Worm (Caenorhabditis elegans) whole organism, L2 larva: Measurements from ENCODE around the gene cup-5.
A peak's percentile ranks its signal among the peaks of the same experiment; 100 is the strongest.

Experiments
- C34F6.9 ChIP-seq: fragments of 150-350 bp; optimal IDR thresholded peaks from 2 replicates; lab custom pipeline; 2014; ENCODE audit warnings: missing biosample characterization, missing genetic modification characterization
- F13H6.1 ChIP-seq: sonication (generic microtip); optimal IDR thresholded peaks from 2 replicates; lab custom pipeline; 2016; ENCODE audit warnings: missing genetic modification characterization, missing compliant biosample characterization
- R02D3.7 ChIP-seq: fragments of 150-350 bp; optimal IDR thresholded peaks from 2 replicates; lab custom pipeline; 2014; ENCODE audit warnings: missing biosample characterization, missing genetic modification characterization
- Y55F3AM.14 ChIP-seq: fragments of 200-800 bp; sonication (Bioruptor generic); optimal IDR thresholded peaks from 2 replicates; lab custom pipeline; 2018; ENCODE audit warnings: mild to moderate bottlenecking, missing genetic modification characterization, missing compliant biosample characterization
- alr-1 ChIP-seq: fragments of 150-350 bp; optimal IDR thresholded peaks from 2 replicates; lab custom pipeline; 2014; ENCODE audit warnings: missing biosample characterization, missing genetic modification characterization
- ama-1 ChIP-seq: fragments of 150-350 bp; optimal IDR thresholded peaks from 2 replicates; lab custom pipeline; 2018; ENCODE audit warnings: inconsistent platforms
- blmp-1 ChIP-seq: sonication (generic microtip); optimal IDR thresholded peaks from 2 replicates; lab custom pipeline; 2017; ENCODE audit warnings: missing genetic modification characterization, mild to moderate bottlenecking, missing compliant biosample characterization, antibody characterized with exemption, moderate library complexity; ENCODE audit not compliant: insufficient read depth
- ceh-16 ChIP-seq: fragments of 150-350 bp; optimal IDR thresholded peaks from 2 replicates; lab custom pipeline; 2014; ENCODE audit warnings: missing biosample characterization, missing genetic modification characterization
- ceh-82 ChIP-seq: fragments of 150-350 bp; optimal IDR thresholded peaks from 2 replicates; lab custom pipeline; 2014; ENCODE audit warnings: missing biosample characterization, missing genetic modification characterization
- crh-2 ChIP-seq: sonication (generic microtip); optimal IDR thresholded peaks from 2 replicates; lab custom pipeline; 2017; ENCODE audit warnings: missing biosample characterization, missing genetic modification characterization
- dmd-4 ChIP-seq: sonication (generic microtip); optimal IDR thresholded peaks from 2 replicates; lab custom pipeline; 2017; ENCODE audit warnings: missing biosample characterization, missing genetic modification characterization
- egl-27 ChIP-seq: sonication (generic microtip); optimal IDR thresholded peaks from 3 replicates; lab custom pipeline; 2017; ENCODE audit warnings: missing biosample characterization, missing genetic modification reagents, missing genetic modification characterization
- elt-3 ChIP-seq: sonication (generic microtip); optimal IDR thresholded peaks from 2 replicates; lab custom pipeline; 2017; ENCODE audit warnings: missing biosample characterization, missing genetic modification characterization
- fos-1 ChIP-seq: fragments of 150-350 bp; optimal IDR thresholded peaks from 2 replicates; lab custom pipeline; 2014; ENCODE audit warnings: missing biosample characterization, missing genetic modification characterization
- lin-11 ChIP-seq: fragments of 150-350 bp; sonication (generic microtip); optimal IDR thresholded peaks from 2 replicates; lab custom pipeline; 2014; ENCODE audit warnings: missing biosample characterization, missing genetic modification characterization, inconsistent platforms, mixed read lengths
- lin-39 ChIP-seq: fragments of 150-350 bp; optimal IDR thresholded peaks from 2 replicates; lab custom pipeline; 2014; ENCODE audit warnings: missing biosample characterization, missing genetic modification reagents, missing genetic modification characterization
- lsy-2 ChIP-seq, 2 experiments: fragments of 150-350 bp in 1 of 2; sonication (generic microtip) in 1 of 2; optimal IDR thresholded peaks; 2 replicates each; lab custom pipeline; 2014 to 2017; ENCODE audit warnings: missing biosample characterization in 2 of 2, missing genetic modification characterization in 2 of 2
- mab-5 ChIP-seq: fragments of 150-350 bp; optimal IDR thresholded peaks from 2 replicates; lab custom pipeline; 2014; ENCODE audit warnings: missing biosample characterization, missing genetic modification characterization
- mdl-1 ChIP-seq, 2 experiments: fragments of 150-350 bp in 1 of 2; sonication (generic microtip) in 1 of 2; optimal IDR thresholded peaks; 2 replicates each; lab custom pipeline; 2017; ENCODE audit warnings: missing biosample characterization in 2 of 2, missing genetic modification characterization in 2 of 2
- nhr-12 ChIP-seq: fragments of 150-350 bp; optimal IDR thresholded peaks from 2 replicates; lab custom pipeline; 2014; ENCODE audit warnings: missing biosample characterization, missing genetic modification characterization
- nhr-129 ChIP-seq: fragments of 150-350 bp; optimal IDR thresholded peaks from 2 replicates; lab custom pipeline; 2014; ENCODE audit warnings: missing biosample characterization, missing genetic modification characterization
- nhr-21 ChIP-seq: fragments of 150-350 bp; optimal IDR thresholded peaks from 2 replicates; lab custom pipeline; 2014; ENCODE audit warnings: missing biosample characterization, missing genetic modification characterization
- nhr-23 ChIP-seq: fragments of 150-350 bp; optimal IDR thresholded peaks from 2 replicates; lab custom pipeline; 2014; ENCODE audit warnings: missing biosample characterization, missing genetic modification reagents, missing genetic modification characterization
- nhr-25 ChIP-seq: fragments of 150-350 bp; sonication (generic microtip); optimal IDR thresholded peaks from 3 replicates; lab custom pipeline; 2014; ENCODE audit warnings: missing biosample characterization, missing genetic modification characterization
- nhr-6 ChIP-seq: fragments of 150-350 bp; optimal IDR thresholded peaks from 2 replicates; lab custom pipeline; 2014; ENCODE audit warnings: missing biosample characterization, missing genetic modification characterization
- nhr-77 ChIP-seq: fragments of 150-350 bp; optimal IDR thresholded peaks from 2 replicates; lab custom pipeline; 2014; ENCODE audit warnings: missing biosample characterization, missing genetic modification characterization
- peb-1 ChIP-seq: fragments of 150-350 bp; optimal IDR thresholded peaks from 2 replicates; lab custom pipeline; 2014; ENCODE audit warnings: missing biosample characterization, missing genetic modification characterization
- sem-4 ChIP-seq: fragments of 150-350 bp; optimal IDR thresholded peaks from 2 replicates; lab custom pipeline; 2014; ENCODE audit warnings: missing biosample characterization, missing genetic modification reagents, missing genetic modification characterization
- skn-1 ChIP-seq: sonication (generic microtip); optimal IDR thresholded peaks from 2 replicates; lab custom pipeline; 2017; ENCODE audit warnings: missing biosample characterization, missing genetic modification characterization
- sma-3 ChIP-seq: sonication (generic microtip); optimal IDR thresholded peaks from 2 replicates; lab custom pipeline; 2016; ENCODE audit warnings: missing genetic modification reagents, missing genetic modification characterization, missing compliant biosample characterization
- sma-9 ChIP-seq, 2 experiments: fragments of 150-350 bp in 1 of 2; sonication (generic microtip) in 1 of 2; optimal IDR thresholded peaks; 2 replicates each; lab custom pipeline; 2014 to 2016; ENCODE audit warnings: missing genetic modification characterization in 2 of 2, mild to moderate bottlenecking in 1 of 2, missing biosample characterization in 1 of 2, missing compliant biosample characterization in 1 of 2, missing genetic modification reagents in 1 of 2, moderate library complexity in 1 of 2
- snpc-4 ChIP-seq: fragments of 150-350 bp; optimal IDR thresholded peaks from 2 replicates; lab custom pipeline; 2014; ENCODE audit warnings: missing biosample characterization, missing genetic modification characterization
- unc-39 ChIP-seq: fragments of 150-350 bp; optimal IDR thresholded peaks from 2 replicates; lab custom pipeline; 2014; ENCODE audit warnings: missing biosample characterization, missing genetic modification characterization
- unc-55 ChIP-seq: fragments of 150-350 bp; sonication (generic microtip); optimal IDR thresholded peaks from 3 replicates; lab custom pipeline; 2014; ENCODE audit warnings: missing biosample characterization, missing genetic modification reagents, missing genetic modification characterization
- unc-62 ChIP-seq: fragments of 150-350 bp; optimal IDR thresholded peaks from 2 replicates; lab custom pipeline; 2014; ENCODE audit warnings: missing biosample characterization, missing genetic modification reagents, missing genetic modification characterization
- zag-1 ChIP-seq: fragments of 150-350 bp; optimal IDR thresholded peaks from 2 replicates; lab custom pipeline; 2014; ENCODE audit warnings: missing biosample characterization, missing genetic modification characterization
- ztf-4 ChIP-seq: fragments of 150-350 bp; optimal IDR thresholded peaks from 2 replicates; lab custom pipeline; 2014; ENCODE audit warnings: missing biosample characterization, missing genetic modification characterization

cup-5 gene

DNA sequence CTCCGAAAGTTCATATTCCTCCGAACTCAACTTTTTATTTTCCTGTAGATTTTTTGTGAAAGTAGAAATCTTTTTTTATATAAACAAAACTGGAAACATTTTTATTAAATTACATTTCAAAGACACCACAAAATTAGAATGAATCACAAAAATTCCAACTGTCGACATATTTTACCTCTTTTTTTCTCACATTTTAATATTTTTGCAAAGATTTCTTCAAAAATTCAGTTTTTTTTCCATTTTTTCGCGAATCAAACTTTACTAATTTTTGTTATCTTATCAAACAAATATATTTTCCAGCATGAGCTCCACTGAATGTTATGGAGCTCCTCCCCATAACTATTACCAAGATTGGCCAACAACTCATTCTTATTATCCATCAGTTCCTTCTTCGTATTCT, 28.6 kb upstream of the cup-5 start, which contains the start of gene ceh-13:
Gene ceh-13 (plus strand): TSS at position 301 of the 400 bp plus-strand sequence.
- TF ChIP-seq ztf-4 (tag; lab: Kevin White, UChicago) (no peak), peb-1 (tag; lab: Kevin White, UChicago) (no peak), nhr-77 (tag; lab: Kevin White, UChicago) (no peak), ama-1 (no peak), nhr-23 (tag; lab: Kevin White, UChicago) (no peak), ceh-82 (tag; lab: Kevin White, UChicago) (no peak), mab-5 (tag; lab: Kevin White, UChicago) (no peak), ceh-16 (tag; lab: Kevin White, UChicago) (no peak), egl-27 (no peak)

DNA sequence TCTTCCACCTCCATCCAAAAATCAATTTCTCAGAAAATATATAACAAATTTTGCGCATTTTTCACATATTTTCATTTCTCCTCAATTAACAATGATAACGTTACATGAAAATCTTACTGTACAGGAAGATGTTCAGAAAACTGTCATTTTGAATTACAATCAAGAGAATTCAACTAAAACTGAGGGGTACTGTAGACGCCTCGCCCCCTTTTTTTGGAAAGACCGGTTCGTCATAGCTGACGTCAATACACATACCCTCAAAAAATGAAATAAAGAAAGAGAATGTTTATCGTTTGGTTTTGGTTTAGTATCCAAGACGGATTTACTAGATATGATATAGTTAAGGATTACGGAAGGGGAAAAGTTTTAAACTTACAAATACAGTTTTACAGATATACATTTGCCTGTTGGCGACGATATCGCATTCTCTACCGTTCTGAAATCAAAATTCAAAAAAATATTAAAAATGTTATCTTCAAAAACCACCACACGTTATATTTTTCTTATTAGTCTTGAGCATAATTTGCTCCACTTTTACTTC, 26.0 kb upstream of the cup-5 start:
- TF ChIP-seq nhr-12 (no peak), sma-9 (GFP tag; optimal IDR thresholded peaks at IDR 0.05; lab: Kevin White, UChicago) (peak; percentile 11), sma-9 (tag; optimal IDR thresholded peaks at IDR 0.05; lab: Kevin White, UChicago) (no peak), lsy-2 (tag; optimal IDR thresholded peaks at IDR 0.05; lab: Kevin White, UChicago) (peak in 1 of 2 experiments; percentile 71)

DNA sequence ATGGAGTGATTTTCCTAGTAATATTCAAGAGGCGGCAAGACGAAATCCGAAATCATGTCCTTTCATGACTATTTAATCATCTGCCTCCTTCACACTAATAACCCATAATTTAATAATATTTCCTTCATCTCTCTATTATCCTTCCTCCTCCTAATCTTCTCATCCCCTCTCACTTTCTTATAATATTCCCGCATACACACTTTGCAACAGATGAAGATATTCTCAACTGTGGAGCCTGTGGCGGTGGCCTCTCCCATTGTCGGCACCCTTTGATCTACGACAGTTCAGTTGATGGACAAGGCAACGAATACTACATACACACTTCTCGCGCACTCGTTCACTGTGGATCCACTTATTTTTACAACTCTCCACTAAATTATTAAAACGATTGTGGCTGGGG, 25.3 kb upstream of the cup-5 start:
- TF ChIP-seq skn-1 (tag; lab: Kevin White, UChicago) (no peak), lsy-2 (tag; optimal IDR thresholded peaks at IDR 0.05; lab: Kevin White, UChicago) (no peak), C34F6.9 (tag; lab: Kevin White, UChicago) (no peak), mdl-1 (tag; optimal IDR thresholded peaks at IDR 0.05; lab: Kevin White, UChicago) (no peak), snpc-4 (no peak), nhr-23 (tag; lab: Kevin White, UChicago) (no peak), zag-1 (no peak), nhr-77 (tag; lab: Kevin White, UChicago) (no peak), blmp-1 (tag; lab: Kevin White, UChicago) (no peak), Y55F3AM.14 (GFP tag; lab: Kevin White, UChicago) (no peak), fos-1 (no peak), crh-2 (tag; lab: Kevin White, UChicago) (no peak), elt-3 (tag; lab: Kevin White, UChicago) (no peak), unc-62 (GFP tag; lab: Kevin White, UChicago) (no peak), unc-39 (tag; lab: Kevin White, UChicago) (no peak)

DNA sequence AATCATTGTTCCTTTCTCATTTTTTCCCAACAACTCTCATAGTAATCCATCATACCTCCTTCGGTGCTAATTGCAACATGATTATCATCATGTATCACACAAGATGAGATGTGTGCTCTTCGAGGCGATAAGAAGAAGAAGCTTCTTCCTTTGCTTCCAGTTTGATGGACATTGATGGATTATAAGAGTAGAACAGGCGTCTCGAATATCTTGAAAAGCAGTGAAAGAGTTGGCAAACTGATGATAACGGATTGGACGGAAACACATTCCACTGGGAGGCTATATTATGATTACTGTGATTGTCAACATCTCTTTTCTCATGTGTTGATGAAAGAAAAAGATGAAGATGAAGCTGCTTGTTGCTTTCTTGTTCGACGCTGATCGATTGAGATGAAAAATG, 24.1 kb upstream of the cup-5 start:
- TF ChIP-seq F13H6.1 (tag; lab: Kevin White, UChicago) (peak; percentile 68), sma-3 (no peak), elt-3 (tag; lab: Kevin White, UChicago) (no peak), lin-11 (no peak), dmd-4 (tag; lab: Kevin White, UChicago) (no peak), sma-9 (GFP tag; optimal IDR thresholded peaks at IDR 0.05; lab: Kevin White, UChicago) (peak; percentile 45), sma-9 (tag; optimal IDR thresholded peaks at IDR 0.05; lab: Kevin White, UChicago) (no peak), mab-5 (tag; lab: Kevin White, UChicago) (peak; percentile 18), snpc-4 (no peak), mdl-1 (tag; optimal IDR thresholded peaks at IDR 0.05; lab: Kevin White, UChicago) (no peak), unc-55 (GFP tag; lab: Kevin White, UChicago) (peak; percentile 22), R02D3.7 (tag; lab: Kevin White, UChicago) (no peak), nhr-6 (tag; lab: Kevin White, UChicago) (no peak), unc-62 (GFP tag; lab: Kevin White, UChicago) (peak; percentile 78), lin-39 (tag; lab: Kevin White, UChicago) (peak; percentile 52), C34F6.9 (tag; lab: Kevin White, UChicago) (peak; percentile 19), alr-1 (tag; lab: Kevin White, UChicago) (no peak), egl-27 (peak; percentile 32), nhr-25 (tag; lab: Kevin White, UChicago) (no peak), nhr-21 (tag; lab: Kevin White, UChicago) (no peak), crh-2 (tag; lab: Kevin White, UChicago) (no peak), sem-4 (tag; lab: Kevin White, UChicago) (no peak), nhr-77 (tag; lab: Kevin White, UChicago) (no peak), blmp-1 (tag; lab: Kevin White, UChicago) (no peak), lsy-2 (tag; optimal IDR thresholded peaks at IDR 0.05; lab: Kevin White, UChicago) (peak in 1 of 2 experiments; percentile 42), zag-1 (peak; percentile 18), nhr-129 (peak; percentile 64)
